Fruit fly (Drosophila melanogaster) whole organism, embryonic: ENCODE measurements around the gene Df31.

ENCODE experiments used
- B-H2 ChIP-seq: fragments of 200-800 bp; sonication (Bioruptor generic); optimal IDR thresholded peaks from 2 replicates; lab custom pipeline; 2018; ENCODE audit warnings: missing biosample characterization, mild to moderate bottlenecking, missing genetic modification characterization
- Blimp-1 ChIP-seq: fragments of 200-800 bp; sonication (Bioruptor generic); optimal IDR thresholded peaks from 3 replicates; lab custom pipeline; 2018; ENCODE audit warnings: missing biosample characterization, missing genetic modification characterization, mild to moderate bottlenecking, moderate library complexity, missing genetic modification reagents
- CG10565 ChIP-seq: fragments of 200-800 bp; sonication (Bioruptor generic); optimal IDR thresholded peaks from 3 replicates; lab custom pipeline; 2016; ENCODE audit warnings: missing biosample characterization, mild to moderate bottlenecking, missing genetic modification characterization
- CG12744 ChIP-seq: fragments of 200-800 bp; sonication (Bioruptor generic); optimal IDR thresholded peaks from 2 replicates; lab custom pipeline; 2016; ENCODE audit warnings: missing biosample characterization, missing genetic modification characterization
- CG13287 ChIP-seq: fragments of 200-800 bp; sonication (Bioruptor generic); IDR thresholded peaks from 2 replicates; pipeline ENCODE4 v1.3.6; 2022; ENCODE audit warnings: missing biosample characterization, missing genetic modification characterization; ENCODE audit not compliant: partially characterized antibody
- CG13894 ChIP-seq: fragments of 200-800 bp; sonication (Bioruptor generic); optimal IDR thresholded peaks from 3 replicates; lab custom pipeline; 2018; ENCODE audit warnings: missing biosample characterization, mild to moderate bottlenecking, missing genetic modification characterization, moderate library complexity
- CG15011 ChIP-seq: fragments of 200-800 bp; sonication (Bioruptor generic); optimal IDR thresholded peaks from 3 replicates; lab custom pipeline; 2018; ENCODE audit warnings: missing biosample characterization, mild to moderate bottlenecking, missing genetic modification characterization
- CG15514 ChIP-seq: fragments of 200-800 bp; sonication (Bioruptor generic); optimal IDR thresholded peaks from 3 replicates; lab custom pipeline; 2017; ENCODE audit warnings: missing biosample characterization, missing genetic modification characterization, mild to moderate bottlenecking, moderate library complexity, missing genetic modification reagents
- CG1792 ChIP-seq: fragments of 200-800 bp; sonication (Bioruptor generic); optimal IDR thresholded peaks from 2 replicates; lab custom pipeline; 2016; ENCODE audit warnings: missing biosample characterization, missing genetic modification characterization
- CG18619 ChIP-seq: fragments of 200-800 bp; sonication (Bioruptor generic); optimal IDR thresholded peaks from 3 replicates; lab custom pipeline; 2017; ENCODE audit warnings: missing biosample characterization, mild to moderate bottlenecking, missing genetic modification characterization
- CG2129 ChIP-seq: fragments of 200-800 bp; sonication (Bioruptor generic); IDR thresholded peaks from 2 replicates; pipeline ENCODE4 v1.3.6; 2022; ENCODE audit warnings: missing biosample characterization, missing genetic modification characterization; ENCODE audit not compliant: partially characterized antibody
- CG33213 ChIP-seq: fragments of 200-800 bp; sonication (Bioruptor generic); optimal IDR thresholded peaks from 3 replicates; lab custom pipeline; 2016; ENCODE audit warnings: missing biosample characterization, missing genetic modification characterization
- CG34376 ChIP-seq: fragments of 200-800 bp; sonication (Bioruptor generic); optimal IDR thresholded peaks from 2 replicates; lab custom pipeline; 2018; ENCODE audit warnings: missing biosample characterization, mild to moderate bottlenecking, missing genetic modification characterization
- CG34422 ChIP-seq: fragments of 200-800 bp; sonication (Bioruptor generic); IDR thresholded peaks from 3 replicates; pipeline ENCODE4 v1.3.6; 2022; ENCODE audit warnings: missing biosample characterization, missing genetic modification characterization
- CG3838 ChIP-seq: fragments of 200-800 bp; sonication (Bioruptor generic); optimal IDR thresholded peaks from 3 replicates; lab custom pipeline; 2016; ENCODE audit warnings: missing biosample characterization, missing genetic modification characterization
- CG4282 ChIP-seq: fragments of 200-800 bp; sonication (Bioruptor generic); optimal IDR thresholded peaks from 2 replicates; lab custom pipeline; 2016; ENCODE audit warnings: missing biosample characterization, missing genetic modification characterization
- CG4360 ChIP-seq: fragments of 200-800 bp; sonication (Bioruptor generic); IDR thresholded peaks from 2 replicates; pipeline ENCODE4 v1.3.6; 2022; ENCODE audit warnings: missing biosample characterization, missing genetic modification characterization
- CG4854 ChIP-seq: fragments of 200-800 bp; sonication (Bioruptor generic); optimal IDR thresholded peaks from 2 replicates; lab custom pipeline; 2016; ENCODE audit warnings: missing biosample characterization, missing genetic modification characterization, inconsistent platforms
- CG9797 ChIP-seq: fragments of 200-800 bp; sonication (Bioruptor generic); optimal IDR thresholded peaks from 3 replicates; lab custom pipeline; 2018; ENCODE audit warnings: missing biosample characterization, mild to moderate bottlenecking, missing genetic modification characterization
- Chrac-16 ChIP-seq: fragments of 200-800 bp; sonication (Bioruptor generic); optimal IDR thresholded peaks from 3 replicates; lab custom pipeline; 2016; ENCODE audit warnings: missing biosample characterization, missing genetic modification characterization
- CkIIα-i1 ChIP-seq: fragments of 200-800 bp; sonication (Bioruptor generic); IDR thresholded peaks from 2 replicates; pipeline ENCODE4 v1.3.6; 2022; ENCODE audit warnings: missing biosample characterization, missing genetic modification characterization
- Dfd ChIP-seq, 2 experiments: fragments of >200 bp; optimal IDR thresholded peaks; 2 replicates each; lab custom pipeline; 2017; ENCODE audit warnings: missing biosample characterization in 2 of 2, missing genetic modification characterization in 2 of 2
- E2f1 ChIP-seq: fragments of 200-800 bp; sonication (Bioruptor generic); IDR thresholded peaks from 2 replicates; pipeline ENCODE4 v1.3.6; 2022; ENCODE audit warnings: missing biosample characterization, missing genetic modification characterization
- E2f2 ChIP-seq: fragments of 200-800 bp; sonication (Bioruptor generic); IDR thresholded peaks from 2 replicates; pipeline ENCODE4 v1.3.6; 2022; ENCODE audit warnings: missing biosample characterization, missing genetic modification characterization
- Hmr ChIP-seq: fragments of 200-800 bp; sonication (Bioruptor generic); optimal IDR thresholded peaks from 3 replicates; lab custom pipeline; 2017; ENCODE audit warnings: mild to moderate bottlenecking, missing biosample characterization, missing genetic modification reagents, missing genetic modification characterization
- Lim3 ChIP-seq: fragments of 200-800 bp; sonication (Bioruptor generic); IDR thresholded peaks from 2 replicates; pipeline ENCODE4 v1.3.6; 2022; ENCODE audit warnings: missing biosample characterization, missing genetic modification characterization
- Med ChIP-seq: fragments of 200-800 bp; sonication (Bioruptor generic); peaks from one replicate; lab custom pipeline; 2016; ENCODE audit warnings: missing biosample characterization, missing genetic modification characterization, mild to moderate bottlenecking, inconsistent platforms, moderate library complexity
- NC2α ChIP-seq: fragments of 200-800 bp; sonication (Bioruptor generic); optimal IDR thresholded peaks from 2 replicates; lab custom pipeline; 2016; ENCODE audit warnings: missing biosample characterization, missing genetic modification characterization
- Neu2 ChIP-seq: fragments of 200-800 bp; sonication (Bioruptor generic); optimal IDR thresholded peaks from 3 replicates; lab custom pipeline; 2016; ENCODE audit warnings: missing biosample characterization, missing genetic modification characterization, borderline replicate concordance
- Opbp ChIP-seq: fragments of 200-800 bp; sonication (Bioruptor generic); IDR thresholded peaks from 3 replicates; pipeline ENCODE4 v1.3.6; 2022; ENCODE audit warnings: missing biosample characterization, missing genetic modification characterization; ENCODE audit not compliant: partially characterized antibody
- Optix ChIP-seq: fragments of 200-800 bp; sonication (Bioruptor generic); IDR thresholded peaks from 3 replicates; pipeline ENCODE4 v1.3.6; 2022; ENCODE audit warnings: missing biosample characterization, missing genetic modification characterization
- PHDP ChIP-seq: fragments of 200-800 bp; sonication (Bioruptor generic); optimal IDR thresholded peaks from 3 replicates; lab custom pipeline; 2018; ENCODE audit warnings: missing biosample characterization, mild to moderate bottlenecking, missing genetic modification characterization, moderate library complexity
- Ptx1 ChIP-seq: fragments of 200-800 bp; sonication (Bioruptor generic); IDR thresholded peaks from 2 replicates; pipeline ENCODE4 v1.3.6; 2022; ENCODE audit warnings: missing biosample characterization, missing genetic modification characterization
- YL-1 ChIP-seq: fragments of 200-800 bp; sonication (Bioruptor generic); optimal IDR thresholded peaks from 3 replicates; lab custom pipeline; 2017; ENCODE audit warnings: missing biosample characterization, mild to moderate bottlenecking, missing genetic modification characterization
- chinmo ChIP-seq: fragments of 200-800 bp; sonication (Bioruptor generic); IDR thresholded peaks from 4 replicates; pipeline ENCODE4 v1.3.6; 2022; ENCODE audit warnings: missing biosample characterization, missing genetic modification characterization; ENCODE audit not compliant: partially characterized antibody
- disco-r ChIP-seq: fragments of 200-800 bp; sonication (Bioruptor generic); optimal IDR thresholded peaks from 2 replicates; lab custom pipeline; 2016; ENCODE audit warnings: missing biosample characterization, missing genetic modification characterization
- fd102C ChIP-seq: fragments of 200-800 bp; sonication (Bioruptor generic); optimal IDR thresholded peaks from 2 replicates; lab custom pipeline; 2018; ENCODE audit warnings: missing biosample characterization, mild to moderate bottlenecking, missing genetic modification characterization, moderate library complexity
- fd64A ChIP-seq: fragments of 200-800 bp; sonication (Bioruptor generic); optimal IDR thresholded peaks from 3 replicates; lab custom pipeline; 2018; ENCODE audit warnings: missing biosample characterization, mild to moderate bottlenecking, missing genetic modification characterization
- fru ChIP-seq: fragments of >200 bp; optimal IDR thresholded peaks from 2 replicates; lab custom pipeline; 2017
- ftz-f1 ChIP-seq: fragments of 200-800 bp; sonication (Bioruptor generic); optimal IDR thresholded peaks from 2 replicates; lab custom pipeline; 2016; ENCODE audit warnings: missing biosample characterization, missing genetic modification characterization
- klu ChIP-seq: fragments of 200-800 bp; sonication (Bioruptor generic); IDR thresholded peaks from 2 replicates; pipeline ENCODE4 v1.3.6; 2022; ENCODE audit warnings: missing biosample characterization, missing genetic modification characterization
- lola ChIP-seq, 3 experiments: fragments of >200 bp in 2 of 3; fragments of 200-800 bp in 1 of 3; sonication (Bioruptor generic) in 1 of 3; optimal IDR thresholded peaks; 2 replicates each; lab custom pipeline; 2017 to 2019; ENCODE audit warnings: missing biosample characterization in 3 of 3, missing genetic modification characterization in 3 of 3, mild to moderate bottlenecking in 1 of 3, moderate library complexity in 1 of 3
- otp ChIP-seq: fragments of 200-800 bp; sonication (Bioruptor generic); IDR thresholded peaks from 3 replicates; pipeline ENCODE4, ENCODE4 v1.3.6; 2022; ENCODE audit warnings: missing biosample characterization, missing genetic modification characterization
- row ChIP-seq: fragments of 200-800 bp; sonication (Bioruptor generic); IDR thresholded peaks from 3 replicates; pipeline ENCODE4 v1.3.6; 2022; ENCODE audit warnings: missing biosample characterization, missing genetic modification characterization
- sim ChIP-seq: fragments of 200-800 bp; sonication (Bioruptor generic); IDR thresholded peaks from 2 replicates; pipeline ENCODE4 v1.3.6; 2022; ENCODE audit warnings: missing biosample characterization, missing genetic modification characterization
- slou ChIP-seq: fragments of 200-800 bp; sonication (Bioruptor generic); optimal IDR thresholded peaks from 3 replicates; lab custom pipeline; 2016; ENCODE audit warnings: missing biosample characterization, missing genetic modification characterization
- so ChIP-seq: fragments of 200-800 bp; sonication (Bioruptor generic); IDR thresholded peaks from 3 replicates; pipeline ENCODE4 v1.3.6; 2022; ENCODE audit warnings: missing biosample characterization, missing genetic modification characterization
- sqz ChIP-seq: fragments of 200-800 bp; sonication (Bioruptor generic); optimal IDR thresholded peaks from 3 replicates; lab custom pipeline; 2018; ENCODE audit warnings: missing biosample characterization, mild to moderate bottlenecking, missing genetic modification characterization
- twi ChIP-seq: fragments of 200-800 bp; optimal IDR thresholded peaks from 2 replicates; lab custom pipeline; 2019; ENCODE audit warnings: missing biosample characterization, mild to moderate bottlenecking, missing genetic modification characterization, moderate library complexity
- z ChIP-seq: fragments of 200-800 bp; sonication (Bioruptor generic); IDR thresholded peaks from 3 replicates; pipeline ENCODE4 v1.3.6; 2022; ENCODE audit warnings: missing biosample characterization, missing genetic modification characterization

Gene Df31

DNA sequence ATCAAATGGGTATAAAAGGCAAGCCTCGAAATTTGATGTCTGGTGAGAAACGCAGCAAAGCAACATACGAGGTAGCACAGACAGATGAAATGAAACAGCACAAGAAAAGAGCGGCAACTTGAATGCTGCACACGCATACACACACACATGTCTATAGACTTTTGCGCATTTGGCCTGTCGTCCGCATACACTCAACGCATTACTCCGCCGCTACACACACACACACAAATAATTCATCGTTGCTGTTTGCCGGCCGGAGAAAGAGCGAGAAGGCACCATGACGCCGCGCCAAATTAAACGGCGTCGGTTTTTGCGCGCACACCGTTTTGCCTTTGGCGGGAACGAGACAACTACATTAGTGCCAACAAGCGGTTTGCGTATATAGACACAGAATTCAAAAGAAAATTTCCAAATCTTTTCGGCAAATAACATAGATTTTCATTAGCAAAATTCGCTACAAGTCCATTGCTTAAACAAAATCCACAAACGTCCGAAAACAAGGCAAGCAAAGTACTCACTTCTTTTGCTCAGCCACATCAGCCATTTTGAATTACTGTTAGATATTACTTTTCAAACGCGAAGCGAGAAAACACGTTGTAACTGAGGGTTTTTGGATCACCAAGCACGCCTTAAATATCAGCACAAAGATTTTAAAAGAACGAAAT is 451 bp downstream of the Df31 start:
- TF ChIP-seq CG34422 (GFP tag; lab: Robert Waterston, UW) (peak; percentile 97), klu (GFP tag; lab: Robert Waterston, UW) (no peak), CG3838 (peak; percentile 2), CG4854 (GFP tag; lab: Kevin White, UChicago) (no peak), CG18619 (GFP tag; lab: Kevin White, UChicago) (no peak), CG4282 (peak; percentile 11), PHDP (tag; lab: Kevin White, UChicago) (no peak), CkIIα-i1 (GFP tag; lab: Robert Waterston, UW) (no peak), slou (GFP tag; lab: Kevin White, UChicago) (peak; percentile 14), sqz (GFP tag; lab: Kevin White, UChicago) (no peak), Dfd (GFP tag; optimal IDR thresholded peaks at IDR 0.05; lab: Kevin White, UChicago) (no peak), chinmo (GFP tag; lab: Robert Waterston, UW) (peak; percentile 97), Chrac-16 (no peak), CG15514 (GFP tag; lab: Kevin White, UChicago) (no peak), so (no peak), fd102C (GFP tag; lab: Kevin White, UChicago) (no peak), CG9797 (GFP tag; lab: Kevin White, UChicago) (no peak), disco-r (GFP tag; lab: Kevin White, UChicago) (no peak), Hmr (GFP tag; lab: Kevin White, UChicago) (no peak), NC2α (no peak), otp (0 out of 3 replicates have a peak, but pooled peaks have one; percentile 34), row (GFP tag; lab: Robert Waterston, UW) (no peak; the same call in 2 of the 3 replicates), E2f1 (peak; percentile 49; the same call in 1 of the 2 replicates), Optix (GFP tag; lab: Robert Waterston, UW) (no peak), fd64A (GFP tag; lab: Kevin White, UChicago) (peak; percentile 6), Lim3 (GFP tag; lab: Robert Waterston, UW) (no peak), CG4360 (GFP tag; lab: Robert Waterston, UW) (no peak), CG12744 (GFP tag; lab: Kevin White, UChicago) (no peak), ftz-f1 (no peak), Opbp (peak; percentile 51; the same call in 1 of the 3 replicates), Ptx1 (GFP tag; lab: Robert Waterston, UW) (no peak), E2f2 (GFP tag; lab: Robert Waterston, UW) (peak; percentile 60), sim (GFP tag; lab: Robert Waterston, UW) (no peak), B-H2 (GFP tag; lab: Kevin White, UChicago) (peak; percentile 20), CG33213 (GFP tag; lab: Kevin White, UChicago) (no peak), CG13287 (GFP tag; lab: Robert Waterston, UW) (no peak; the same call in 1 of the 2 replicates), CG2129 (GFP tag; lab: Robert Waterston, UW) (no peak), CG10565 (GFP tag; lab: Kevin White, UChicago) (no peak), CG13894 (peak; percentile 20), twi (tag; lab: Kevin White, UChicago) (no peak), CG1792 (GFP tag; lab: Kevin White, UChicago) (no peak), Blimp-1 (no peak), YL-1 (GFP tag; lab: Kevin White, UChicago) (peak; percentile 68), z (GFP tag; lab: Robert Waterston, UW) (0 out of 3 replicates have a peak, but pooled peaks have one; percentile 53), lola (GFP tag; optimal IDR thresholded peaks at IDR 0.05; lab: Kevin White, UChicago) (no peak), Med (peak; percentile 84), CG15011 (no peak), CG34376 (GFP tag; lab: Kevin White, UChicago) (no peak), Neu2 (GFP tag; lab: Kevin White, UChicago) (no peak), fru (lab: Kevin White, UChicago) (no peak)
